Worm (Caenorhabditis elegans) whole organism, L3 larva: ENCODE results near the gene smc-5.

Experiments used
- aly-2 ChIP-seq: fragments of 150-350 bp; optimal IDR thresholded peaks from 2 replicates; lab custom pipeline; 2014; ENCODE audit warnings: missing biosample characterization, missing genetic modification characterization
- ama-1 ChIP-seq: fragments of 150-350 bp; optimal IDR thresholded peaks from 2 replicates; lab custom pipeline; 2018
- ceh-28 ChIP-seq: fragments of 150-350 bp; optimal IDR thresholded peaks from 2 replicates; lab custom pipeline; 2014; ENCODE audit warnings: missing biosample characterization, missing genetic modification reagents, missing genetic modification characterization
- ceh-82 ChIP-seq: fragments of 150-350 bp; optimal IDR thresholded peaks from 2 replicates; lab custom pipeline; 2014; ENCODE audit warnings: missing biosample characterization, missing genetic modification characterization
- ceh-9 ChIP-seq: sonication (generic microtip); optimal IDR thresholded peaks from 2 replicates; lab custom pipeline; 2018; ENCODE audit warnings: missing biosample characterization, missing genetic modification characterization
- egl-27 ChIP-seq: sonication (generic microtip); optimal IDR thresholded peaks from 4 replicates; lab custom pipeline; 2017; ENCODE audit warnings: missing biosample characterization, missing genetic modification reagents, missing genetic modification characterization
- elt-1 ChIP-seq: fragments of 150-350 bp; optimal IDR thresholded peaks from 2 replicates; lab custom pipeline; 2014; ENCODE audit warnings: missing biosample characterization, missing genetic modification characterization
- elt-2 ChIP-seq: sonication (generic microtip); optimal IDR thresholded peaks from 2 replicates; lab custom pipeline; 2016; ENCODE audit warnings: missing genetic modification reagents, mild to moderate bottlenecking, missing genetic modification characterization, missing compliant biosample characterization
- elt-3 ChIP-seq, 3 experiments: fragments of 150-350 bp in 1 of 3; sonication (generic microtip) in 2 of 3; optimal IDR thresholded peaks; 2 replicates in 2 of 3; 4 replicates in 1 of 3; lab custom pipeline; 2014 to 2017; ENCODE audit warnings: missing biosample characterization in 3 of 3, missing genetic modification characterization in 3 of 3
- eor-1 ChIP-seq, 2 experiments: fragments of 150-350 bp; optimal IDR thresholded peaks; 2 replicates each; lab custom pipeline; 2014 to 2018; ENCODE audit warnings: missing biosample characterization in 2 of 2, missing genetic modification characterization in 2 of 2
- fkh-10 ChIP-seq: sonication (generic microtip); optimal IDR thresholded peaks from 2 replicates; lab custom pipeline; 2017; ENCODE audit warnings: missing biosample characterization, missing genetic modification reagents, missing genetic modification characterization
- fkh-2 ChIP-seq: fragments of 150-350 bp; optimal IDR thresholded peaks from 2 replicates; lab custom pipeline; 2014; ENCODE audit warnings: missing biosample characterization, missing genetic modification reagents, missing genetic modification characterization
- fos-1 ChIP-seq: fragments of 150-350 bp; optimal IDR thresholded peaks from 2 replicates; lab custom pipeline; 2014; ENCODE audit warnings: missing biosample characterization, missing genetic modification characterization
- hmg-11 ChIP-seq: sonication (generic microtip); optimal IDR thresholded peaks from 2 replicates; lab custom pipeline; 2016; ENCODE audit warnings: missing genetic modification characterization, missing compliant biosample characterization
- jun-1 ChIP-seq: fragments of 150-350 bp; optimal IDR thresholded peaks from 2 replicates; lab custom pipeline; 2014; ENCODE audit warnings: missing biosample characterization, missing genetic modification reagents, missing genetic modification characterization
- lin-15B ChIP-seq: fragments of 150-350 bp; optimal IDR thresholded peaks from 2 replicates; lab custom pipeline; 2014; ENCODE audit warnings: missing biosample characterization, missing genetic modification characterization
- lsy-12 ChIP-seq: sonication (generic microtip); optimal IDR thresholded peaks from 2 replicates; lab custom pipeline; 2016; ENCODE audit warnings: mild to moderate bottlenecking, missing genetic modification characterization, missing compliant biosample characterization
- mdl-1 ChIP-seq: fragments of 150-350 bp; optimal IDR thresholded peaks from 2 replicates; lab custom pipeline; 2014; ENCODE audit warnings: missing biosample characterization, missing genetic modification characterization
- mml-1 ChIP-seq: fragments of 150-350 bp; sonication (generic microtip); optimal IDR thresholded peaks from 3 replicates; lab custom pipeline; 2014; ENCODE audit warnings: missing biosample characterization, missing genetic modification characterization
- nfya-1 ChIP-seq: sonication (generic microtip); optimal IDR thresholded peaks from 2 replicates; lab custom pipeline; 2017; ENCODE audit warnings: missing genetic modification characterization, mild to moderate bottlenecking, missing compliant biosample characterization, antibody characterized with exemption, moderate library complexity; ENCODE audit not compliant: insufficient read depth
- nhr-11 ChIP-seq: fragments of 150-350 bp; optimal IDR thresholded peaks from 2 replicates; lab custom pipeline; 2014; ENCODE audit warnings: missing biosample characterization, missing genetic modification characterization
- nhr-12 ChIP-seq: fragments of 150-350 bp; optimal IDR thresholded peaks from 2 replicates; lab custom pipeline; 2014; ENCODE audit warnings: missing biosample characterization, missing genetic modification characterization
- nhr-23 ChIP-seq: fragments of 150-350 bp; optimal IDR thresholded peaks from 2 replicates; lab custom pipeline; 2014; ENCODE audit warnings: missing biosample characterization, missing genetic modification reagents, missing genetic modification characterization
- nhr-25 ChIP-seq: sonication (generic microtip); optimal IDR thresholded peaks from 2 replicates; lab custom pipeline; 2017; ENCODE audit warnings: missing biosample characterization, missing genetic modification characterization
- nhr-43 ChIP-seq: sonication (generic microtip); optimal IDR thresholded peaks from 2 replicates; lab custom pipeline; 2016; ENCODE audit warnings: mild to moderate bottlenecking, missing genetic modification characterization, missing compliant biosample characterization; ENCODE audit not compliant: poor library complexity, severe bottlenecking
- nhr-77 ChIP-seq: fragments of 150-350 bp; optimal IDR thresholded peaks from 2 replicates; lab custom pipeline; 2014; ENCODE audit warnings: missing biosample characterization, missing genetic modification characterization
- pha-4 ChIP-seq: fragments of 150-350 bp; optimal IDR thresholded peaks from 2 replicates; lab custom pipeline; 2014; ENCODE audit warnings: missing biosample characterization, missing genetic modification reagents, missing genetic modification characterization
- pqm-1 ChIP-seq: fragments of 150-350 bp; optimal IDR thresholded peaks from 2 replicates; lab custom pipeline; 2017; ENCODE audit warnings: missing biosample characterization, missing genetic modification characterization, inconsistent platforms
- sea-2 ChIP-seq: fragments of 150-350 bp; sonication (generic microtip); optimal IDR thresholded peaks from 4 replicates; lab custom pipeline; 2014; ENCODE audit warnings: missing biosample characterization, missing genetic modification reagents, missing genetic modification characterization
- snpc-4 ChIP-seq: fragments of 150-350 bp; optimal IDR thresholded peaks from 2 replicates; lab custom pipeline; 2014; ENCODE audit warnings: missing biosample characterization, missing genetic modification characterization
- tbx-2 ChIP-seq: sonication (generic microtip); optimal IDR thresholded peaks from 2 replicates; lab custom pipeline; 2016; ENCODE audit warnings: mild to moderate bottlenecking, missing genetic modification characterization, missing compliant biosample characterization
- unc-62 ChIP-seq: fragments of 150-350 bp; sonication (generic microtip); optimal IDR thresholded peaks from 4 replicates; lab custom pipeline; 2014; ENCODE audit warnings: missing biosample characterization, missing genetic modification reagents, missing genetic modification characterization
- ztf-11 ChIP-seq: fragments of 150-350 bp; optimal IDR thresholded peaks from 2 replicates; lab custom pipeline; 2014; ENCODE audit warnings: missing biosample characterization, missing genetic modification characterization
- ztf-4 ChIP-seq: fragments of 150-350 bp; optimal IDR thresholded peaks from 2 replicates; lab custom pipeline; 2014; ENCODE audit warnings: missing biosample characterization, missing genetic modification characterization

Gene smc-5

ce11 chrII:5093945-5094344 is 32.0 kb downstream of the smc-5 start, which contains the start of gene C04G6.13:
Gene C04G6.13, plus strand, starts transcription at chrII:5094245.
- TF ChIP-seq mml-1 (tag; lab: Kevin White, UChicago) = no peak
- no peak for TF ChIP-seq nhr-23
- no peak for TF ChIP-seq sea-2 (GFP tag; lab: Kevin White, UChicago)
- no peak for TF ChIP-seq ceh-9 (tag; lab: Kevin White, UChicago)
- no peak for TF ChIP-seq ztf-11
- TF ChIP-seq tbx-2 (tag; lab: Kevin White, UChicago) = no peak
- no peak for TF ChIP-seq ceh-82 (tag; lab: Kevin White, UChicago)
- TF ChIP-seq lsy-12 = no peak
- no peak for TF ChIP-seq eor-1 (tag; optimal IDR thresholded peaks at IDR 0.05; lab: Kevin White, UChicago)
- TF ChIP-seq elt-1 (tag; lab: Kevin White, UChicago) = no peak
- TF ChIP-seq fos-1 (tag; lab: Kevin White, UChicago) = no peak

ce11 chrII:5099034-5099433 is 37.1 kb downstream of the smc-5 start:
- peak; percentile 86 for TF ChIP-seq nfya-1 (tag; lab: Kevin White, UChicago)
- no peak for TF ChIP-seq ceh-82 (tag; lab: Kevin White, UChicago)
- no peak for TF ChIP-seq eor-1 (tag; optimal IDR thresholded peaks at IDR 0.05; lab: Kevin White, UChicago)

ce11 chrII:5099649-5100048 is 37.7 kb downstream of the smc-5 start, which contains the start of gene C04G6.6:
Gene C04G6.6, minus strand, starts transcription at chrII:5099749.
- TF ChIP-seq nhr-77 = no peak
- no peak for TF ChIP-seq hmg-11 (tag; lab: Kevin White, UChicago)
- no peak for TF ChIP-seq ztf-11
- TF ChIP-seq egl-27 (tag; lab: Kevin White, UChicago) = no peak
- no peak for TF ChIP-seq lin-15B (tag; lab: Kevin White, UChicago)
- no peak for TF ChIP-seq mdl-1 (tag; lab: Kevin White, UChicago)
- no peak for TF ChIP-seq snpc-4 (tag; lab: Kevin White, UChicago)
- TF ChIP-seq fos-1 (tag; lab: Kevin White, UChicago) = no peak

- no peak for TF ChIP-seq aly-2
- TF ChIP-seq nhr-25 (tag; lab: Kevin White, UChicago) = no peak
- TF ChIP-seq ceh-82 (tag; lab: Kevin White, UChicago) = no peak
- TF ChIP-seq nhr-43 = no peak
- TF ChIP-seq fkh-2 (tag; lab: Kevin White, UChicago) = no peak
- no peak for TF ChIP-seq ceh-28
- no peak for TF ChIP-seq nhr-12 (tag; lab: Kevin White, UChicago)
- TF ChIP-seq fos-1 (tag; lab: Kevin White, UChicago) = no peak
- no peak for TF ChIP-seq hmg-11 (tag; lab: Kevin White, UChicago)
- no peak for TF ChIP-seq ztf-4
- TF ChIP-seq nhr-77 = no peak
- no peak for TF ChIP-seq elt-2
- TF ChIP-seq nhr-11 (tag; lab: Kevin White, UChicago) = no peak
- no peak for TF ChIP-seq mml-1 (tag; lab: Kevin White, UChicago)
- TF ChIP-seq eor-1 (tag; optimal IDR thresholded peaks at IDR 0.05; lab: Kevin White, UChicago) = no peak
Measured at ce11 chrII:5101701-5102100, 39.8 kb downstream of the smc-5 start, which contains the start of the genes idpb-3 and idpb-1. Gene idpb-3, minus strand, starts transcription at chrII:5101801. Gene idpb-1, plus strand, starts transcription at chrII:5101984.

ce11 chrII:5103189-5103588 is 41.3 kb downstream of the smc-5 start:
- TF ChIP-seq elt-1 (tag; lab: Kevin White, UChicago) = peak; percentile 88
- no peak for TF ChIP-seq lin-15B (tag; lab: Kevin White, UChicago)
- no peak for TF ChIP-seq mml-1 (tag; lab: Kevin White, UChicago)
- TF ChIP-seq unc-62 (GFP tag; lab: Kevin White, UChicago) = no peak
- TF ChIP-seq nhr-25 (tag; lab: Kevin White, UChicago) = peak; percentile 3

- TF ChIP-seq mml-1 (tag; lab: Kevin White, UChicago) = no peak
- no peak for TF ChIP-seq tbx-2 (tag; lab: Kevin White, UChicago)
- peak; percentile 27 for TF ChIP-seq pha-4 (tag; lab: Kevin White, UChicago)
- TF ChIP-seq nhr-23 = no peak
- peak; percentile 42 for TF ChIP-seq pqm-1 (tag; lab: Kevin White, UChicago)
- no peak for TF ChIP-seq ama-1 (lab: Kevin White, UChicago)
- no peak for TF ChIP-seq fkh-10 (GFP tag; lab: Kevin White, UChicago)
- no peak for TF ChIP-seq ceh-28
- TF ChIP-seq elt-3 (tag; optimal IDR thresholded peaks at IDR 0.05; lab: Kevin White, UChicago) = no peak
- peak; percentile 99 for TF ChIP-seq elt-2
- peak; percentile 33 for TF ChIP-seq jun-1 (tag; lab: Kevin White, UChicago)
- no peak for TF ChIP-seq fos-1 (tag; lab: Kevin White, UChicago)
Measured at ce11 chrII:5103784-5104457, 42.0 kb downstream of the smc-5 start, which contains the start of the genes C04G6.11 and mpk-2. Gene C04G6.11, minus strand, starts transcription at chrII:5103834. Gene mpk-2, plus strand, starts transcription at chrII:5104118.
